Worm (Caenorhabditis elegans) whole organism, late embryonic: ENCODE data around the gene srab-2.

Source experiments
- Y22D7AL.16 ChIP-seq: sonication (generic microtip); optimal IDR thresholded peaks from 2 replicates; lab custom pipeline; 2016; ENCODE audit warnings: missing genetic modification characterization, missing compliant biosample characterization
- ama-1 ChIP-seq: fragments of 150-350 bp; optimal IDR thresholded peaks from 2 replicates; lab custom pipeline; 2014
- ceh-9 ChIP-seq: sonication (generic microtip); optimal IDR thresholded peaks from 2 replicates; lab custom pipeline; 2016; ENCODE audit warnings: mild to moderate bottlenecking, missing genetic modification characterization, inconsistent platforms, missing compliant biosample characterization
- fax-1 ChIP-seq: sonication (generic microtip); optimal IDR thresholded peaks from 2 replicates; lab custom pipeline; 2016; ENCODE audit warnings: missing genotype, missing genetic modification characterization, missing compliant biosample characterization
- unc-55 ChIP-seq: sonication (generic microtip); optimal IDR thresholded peaks from 2 replicates; lab custom pipeline; 2017; ENCODE audit warnings: missing biosample characterization, missing genetic modification reagents, missing genetic modification characterization

DNA sequence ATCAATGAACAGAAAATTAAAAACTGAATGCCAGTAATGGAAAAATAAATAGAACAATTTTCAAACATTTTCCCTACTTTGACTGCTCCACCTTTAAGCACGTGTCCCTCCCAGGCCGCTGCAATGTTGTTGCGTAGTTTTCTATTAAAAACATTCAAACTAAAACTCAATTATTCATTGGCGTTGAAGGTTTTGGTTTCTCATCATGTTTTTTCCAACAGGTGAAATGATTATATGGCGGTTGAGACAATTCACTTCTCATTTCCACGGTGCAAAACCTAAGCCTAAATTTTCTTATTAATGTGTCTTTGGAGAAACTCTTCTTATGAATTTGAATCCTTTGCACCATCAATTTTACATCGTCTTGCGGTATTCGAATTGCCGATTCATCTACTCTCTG, 46.0 kb upstream of the srab-2 start, which contains the start of gene srh-130:
- TF ChIP-seq unc-55 (GFP tag; lab: Kevin White, UChicago) (no peak), ceh-9 (tag; lab: Kevin White, UChicago) (no peak), fax-1 (tag; lab: Kevin White, UChicago) (no peak), ama-1 (no peak), Y22D7AL.16 (tag; lab: Kevin White, UChicago) (no peak)
